Worm (Caenorhabditis elegans) whole organism, L3 larva: Measurements from ENCODE around the gene hil-3.

Experiments
- ceh-28 ChIP-seq: fragments of 150-350 bp; optimal IDR thresholded peaks from 2 replicates; lab custom pipeline; 2014; ENCODE audit warnings: missing biosample characterization, missing genetic modification reagents, missing genetic modification characterization
- fkh-2 ChIP-seq: fragments of 150-350 bp; optimal IDR thresholded peaks from 2 replicates; lab custom pipeline; 2014; ENCODE audit warnings: missing biosample characterization, missing genetic modification reagents, missing genetic modification characterization
- hmg-11 ChIP-seq: sonication (generic microtip); optimal IDR thresholded peaks from 2 replicates; lab custom pipeline; 2016; ENCODE audit warnings: missing genetic modification characterization, missing compliant biosample characterization
- lin-15B ChIP-seq: fragments of 150-350 bp; optimal IDR thresholded peaks from 2 replicates; lab custom pipeline; 2014; ENCODE audit warnings: missing biosample characterization, missing genetic modification characterization
- lin-39 ChIP-seq: fragments of 150-350 bp; optimal IDR thresholded peaks from 2 replicates; lab custom pipeline; 2018; ENCODE audit warnings: missing biosample characterization, missing genetic modification reagents, missing genetic modification characterization
- nfya-1 ChIP-seq: sonication (generic microtip); optimal IDR thresholded peaks from 2 replicates; lab custom pipeline; 2017; ENCODE audit warnings: missing genetic modification characterization, mild to moderate bottlenecking, missing compliant biosample characterization, antibody characterized with exemption, moderate library complexity; ENCODE audit not compliant: insufficient read depth
- nhr-43 ChIP-seq: sonication (generic microtip); optimal IDR thresholded peaks from 2 replicates; lab custom pipeline; 2016; ENCODE audit warnings: mild to moderate bottlenecking, missing genetic modification characterization, missing compliant biosample characterization; ENCODE audit not compliant: poor library complexity, severe bottlenecking
- pqm-1 ChIP-seq: fragments of 150-350 bp; optimal IDR thresholded peaks from 2 replicates; lab custom pipeline; 2017; ENCODE audit warnings: missing biosample characterization, missing genetic modification characterization, inconsistent platforms

The hil-3 gene

ce11 chrX:8205919-8206318 lies 47.0 kb downstream of the hil-3 start:
- no peak for TF ChIP-seq pqm-1 (tag; lab: Kevin White, UChicago)
- TF ChIP-seq ceh-28, result no peak
- TF ChIP-seq fkh-2 (tag; lab: Kevin White, UChicago), result peak; percentile 47
- peak; percentile 82 for TF ChIP-seq lin-39 (tag; lab: Kevin White, UChicago)
- TF ChIP-seq lin-15B (tag; lab: Kevin White, UChicago), result peak; percentile 58
- peak; percentile 11 for TF ChIP-seq nhr-43
- TF ChIP-seq hmg-11 (tag; lab: Kevin White, UChicago), result peak; percentile 81
- peak; percentile 72 for TF ChIP-seq nfya-1
